Fruit fly (Drosophila melanogaster): Measurements from ENCODE around the gene Rpt3R.

- no peak for TF ChIP-seq psq (GFP tag; optimal IDR thresholded peaks at IDR 0.05)
- no peak for TF ChIP-seq usp (GFP tag; optimal IDR thresholded peaks at IDR 0.05)
- TF ChIP-seq lola (GFP tag; optimal IDR thresholded peaks at IDR 0.05) = no peak
- no peak for TF ChIP-seq Hr83 (GFP tag; optimal IDR thresholded peaks at IDR 0.05; ENCODE audit: poor library complexity, severe bottlenecking)
These were observed 12.6 kb upstream of the Rpt3R start, which contains the start of gene MED6 for dm6 chr3R:9768884-9769283.
